Worm (Caenorhabditis elegans) whole organism, midembryonic: ENCODE measurements around the gene kel-1.

ENCODE experiments used
- cog-1 ChIP-seq: sonication (generic microtip); optimal IDR thresholded peaks from 2 replicates; lab custom pipeline; 2016; ENCODE audit warnings: missing genetic modification characterization, missing compliant biosample characterization
- klf-2 ChIP-seq: fragments of 200-800 bp; sonication (Bioruptor generic); conservative IDR thresholded peaks from 2 replicates; pipeline ENCODE4 v1.3.6; 2022; ENCODE audit warnings: missing genetic modification reagents, missing genetic modification characterization, missing compliant biosample characterization
- ref-1 ChIP-seq: fragments of 200-800 bp; sonication (Bioruptor generic); conservative IDR thresholded peaks from 2 replicates; pipeline ENCODE4 v1.3.6; 2022; ENCODE audit warnings: missing genetic modification reagents, missing genetic modification characterization, missing compliant biosample characterization
- tab-1 ChIP-seq: fragments of 200-800 bp; sonication (Bioruptor generic); IDR thresholded peaks from 2 replicates; pipeline ENCODE4 v1.3.6; 2022; ENCODE audit warnings: missing genetic modification characterization, missing compliant biosample characterization
- ztf-23 ChIP-seq: fragments of 200-800 bp; sonication (Bioruptor generic); IDR thresholded peaks from 2 replicates; pipeline ENCODE4 v1.3.6; 2022; ENCODE audit warnings: missing genetic modification reagents, missing genetic modification characterization, missing compliant biosample characterization

DNA sequence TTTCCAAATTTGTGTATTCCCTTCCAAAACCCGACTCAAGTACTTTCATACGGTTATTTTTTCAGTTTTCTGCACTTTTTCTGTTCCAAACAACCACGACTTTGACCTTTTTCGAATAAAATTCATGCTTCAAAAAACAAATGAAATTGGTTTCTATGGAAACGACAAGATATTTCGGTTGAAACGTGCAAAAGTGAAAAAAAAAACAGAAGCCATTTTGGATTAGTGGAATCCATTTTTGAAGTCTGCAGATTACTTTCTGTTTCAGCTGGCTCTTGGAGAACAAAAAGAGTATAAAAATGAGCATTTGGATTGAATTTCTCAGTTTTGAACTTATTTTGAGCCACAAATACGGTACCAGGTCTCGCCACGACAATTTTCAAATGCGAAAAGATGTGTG, 33.4 kb downstream of the kel-1 start:
- TF ChIP-seq cog-1 (tag; lab: Kevin White, UChicago) = no peak
- TF ChIP-seq ref-1 (GFP tag; lab: Robert Waterston, UW) = no peak
- TF ChIP-seq tab-1 (GFP tag; lab: Robert Waterston, UW) = no peak
- TF ChIP-seq klf-2 (GFP tag; lab: Robert Waterston, UW) = no peak
- TF ChIP-seq ztf-23 (GFP tag; lab: Robert Waterston, UW) = no peak
